Worm (Caenorhabditis elegans) whole organism, young adult: ENCODE results near the gene W05B10.6.

Experiments used
- B0261.1 ChIP-seq: sonication (generic microtip); optimal IDR thresholded peaks from 2 replicates; lab custom pipeline; 2016; ENCODE audit warnings: mild to moderate bottlenecking, missing genetic modification characterization, moderate library complexity, missing compliant biosample characterization
- B0336.3 ChIP-seq: fragments of 200-800 bp; sonication (Bioruptor generic); IDR thresholded peaks from 2 replicates; pipeline ENCODE4 v1.3.6; 2022; ENCODE audit warnings: missing genetic modification characterization, missing compliant biosample characterization
- C06A6.2 ChIP-seq: fragments of 200-800 bp; sonication (Bioruptor generic); conservative IDR thresholded peaks from 2 replicates; pipeline ENCODE4 v1.3.6; 2022; ENCODE audit warnings: missing genetic modification characterization, missing compliant biosample characterization
- F22D6.2 ChIP-seq: sonication (generic microtip); optimal IDR thresholded peaks from 2 replicates; lab custom pipeline; 2016; ENCODE audit warnings: mild to moderate bottlenecking, missing genetic modification characterization, missing compliant biosample characterization
- F52B5.7 ChIP-seq: sonication (generic microtip); optimal IDR thresholded peaks from 2 replicates; lab custom pipeline; 2016; ENCODE audit warnings: mild to moderate bottlenecking, missing genetic modification characterization, missing compliant biosample characterization
- F57C9.4 ChIP-seq: sonication (generic microtip); optimal IDR thresholded peaks from 2 replicates; lab custom pipeline; 2017; ENCODE audit warnings: mild to moderate bottlenecking, missing genetic modification characterization, missing compliant biosample characterization
- K11D2.4 ChIP-seq: fragments of 200-800 bp; sonication (Bioruptor generic); IDR thresholded peaks from 2 replicates; pipeline ENCODE4 v1.3.6; 2022; ENCODE audit warnings: missing genetic modification reagents, missing genetic modification characterization, missing compliant biosample characterization
- K12H6.12 ChIP-seq: fragments of 200-800 bp; sonication (Bioruptor generic); optimal IDR thresholded peaks from 2 replicates; lab custom pipeline; 2018; ENCODE audit warnings: mild to moderate bottlenecking, missing genetic modification characterization, missing compliant biosample characterization
- Y53G8AR.9 ChIP-seq: fragments of 200-800 bp; sonication (Bioruptor generic); conservative IDR thresholded peaks from 2 replicates; pipeline ENCODE4 v1.3.6; 2022; ENCODE audit warnings: missing genetic modification reagents, missing genetic modification characterization, missing compliant biosample characterization
- ZK185.1 ChIP-seq: sonication (generic microtip); optimal IDR thresholded peaks from 2 replicates; lab custom pipeline; 2016; ENCODE audit warnings: mild to moderate bottlenecking, missing genetic modification characterization, missing compliant biosample characterization; ENCODE audit not compliant: poor library complexity, severe bottlenecking
- aptf-2 ChIP-seq: fragments of 200-800 bp; sonication (Bioruptor generic); conservative IDR thresholded peaks from 2 replicates; pipeline ENCODE4 v1.3.6; 2022; ENCODE audit warnings: missing genetic modification reagents, missing genetic modification characterization, missing compliant biosample characterization
- atf-7 ChIP-seq: sonication (generic microtip); optimal IDR thresholded peaks from 2 replicates; lab custom pipeline; 2017; ENCODE audit warnings: mild to moderate bottlenecking, missing genetic modification characterization, missing compliant biosample characterization
- attf-5 ChIP-seq: fragments of 200-800 bp; sonication (Bioruptor generic); optimal IDR thresholded peaks from 2 replicates; lab custom pipeline; 2018; ENCODE audit warnings: mild to moderate bottlenecking, missing genetic modification characterization, missing compliant biosample characterization
- cebp-1 ChIP-seq, 2 experiments: fragments of 200-800 bp in 1 of 2; sonication (Bioruptor generic) in 1 of 2; sonication (generic microtip) in 1 of 2; IDR thresholded peaks in 1 of 2; optimal IDR thresholded peaks in 1 of 2; 2 replicates each; pipeline versions ENCODE4 v1.3.6 to Lab custom; 2017 to 2022; ENCODE audit warnings: missing compliant biosample characterization in 2 of 2, missing genetic modification characterization in 2 of 2, mild to moderate bottlenecking in 1 of 2, missing genetic modification reagents in 1 of 2, moderate library complexity in 1 of 2
- ceh-100 ChIP-seq: fragments of 200-800 bp; sonication (Bioruptor generic); IDR thresholded peaks from 2 replicates; pipeline ENCODE4 v1.3.6; 2022; ENCODE audit warnings: missing genetic modification reagents, missing genetic modification characterization, missing compliant biosample characterization
- ceh-58 ChIP-seq: fragments of 200-800 bp; sonication (Bioruptor generic); IDR thresholded peaks from 2 replicates; pipeline ENCODE4 v1.3.6; 2022; ENCODE audit warnings: missing genetic modification characterization, missing compliant biosample characterization
- chd-7 ChIP-seq: sonication (generic microtip); optimal IDR thresholded peaks from 2 replicates; lab custom pipeline; 2016; ENCODE audit warnings: mild to moderate bottlenecking, missing genetic modification characterization, moderate library complexity, missing compliant biosample characterization
- die-1 ChIP-seq: sonication (generic microtip); optimal IDR thresholded peaks from 2 replicates; lab custom pipeline; 2016; ENCODE audit warnings: missing genotype, mild to moderate bottlenecking, missing genetic modification characterization, missing compliant biosample characterization
- ekl-4 ChIP-seq: fragments of 200-800 bp; sonication (Bioruptor generic); IDR thresholded peaks from 2 replicates; pipeline ENCODE4 v1.3.6; 2022; ENCODE audit warnings: missing genetic modification reagents, missing genetic modification characterization, missing compliant biosample characterization
- ets-4 ChIP-seq: fragments of 200-800 bp; sonication (Bioruptor generic); optimal IDR thresholded peaks from 2 replicates; lab custom pipeline; 2018; ENCODE audit warnings: mild to moderate bottlenecking, missing genetic modification characterization, missing compliant biosample characterization
- hmg-1.2 ChIP-seq: fragments of 200-800 bp; sonication (Bioruptor generic); IDR thresholded peaks from 2 replicates; pipeline ENCODE4 v1.3.6; 2022; ENCODE audit warnings: missing genetic modification reagents, missing genetic modification characterization, missing compliant biosample characterization
- hsf-1 ChIP-seq: fragments of 200-800 bp; sonication (Bioruptor generic); IDR thresholded peaks from 2 replicates; pipeline ENCODE4 v1.3.6; 2022; ENCODE audit warnings: missing genetic modification reagents, missing genetic modification characterization, missing compliant biosample characterization
- lin-35 ChIP-seq, 3 experiments: fragments of 150-350 bp in 2 of 3; sonication (generic microtip) in 1 of 3; optimal IDR thresholded peaks; 2 replicates each; lab custom pipeline; 2014 to 2018; ENCODE audit warnings: missing biosample characterization in 3 of 3, missing genetic modification characterization in 3 of 3, missing genetic modification reagents in 3 of 3
- lin-40 ChIP-seq: sonication (generic microtip); optimal IDR thresholded peaks from 2 replicates; lab custom pipeline; 2016; ENCODE audit warnings: missing genetic modification characterization, mild to moderate bottlenecking, missing compliant biosample characterization, missing genotype, missing genetic modification reagents
- lir-1 ChIP-seq: fragments of 200-800 bp; sonication (Bioruptor generic); conservative IDR thresholded peaks from 2 replicates; pipeline ENCODE4 v1.3.6; 2022; ENCODE audit warnings: missing genetic modification reagents, missing genetic modification characterization, missing compliant biosample characterization
- lsy-27 ChIP-seq: sonication (generic microtip); optimal IDR thresholded peaks from 2 replicates; lab custom pipeline; 2017; ENCODE audit warnings: missing genetic modification characterization, mild to moderate bottlenecking, missing compliant biosample characterization, antibody characterized with exemption, missing genotype, borderline replicate concordance; ENCODE audit not compliant: insufficient read depth
- mcd-1 ChIP-seq: fragments of 200-800 bp; sonication (Bioruptor generic); IDR thresholded peaks from 2 replicates; pipeline ENCODE4 v1.3.6; 2022; ENCODE audit warnings: missing genetic modification reagents, missing genetic modification characterization, missing compliant biosample characterization
- mxl-1 ChIP-seq: sonication (generic microtip); optimal IDR thresholded peaks from 2 replicates; lab custom pipeline; 2016; ENCODE audit warnings: missing genetic modification characterization, missing compliant biosample characterization
- nfyb-1 ChIP-seq: fragments of 200-800 bp; sonication (Bioruptor generic); IDR thresholded peaks from 2 replicates; pipeline ENCODE4 v1.3.6; 2022; ENCODE audit warnings: missing genetic modification reagents, missing genetic modification characterization, missing compliant biosample characterization
- nhr-80 ChIP-seq: sonication (generic microtip); optimal IDR thresholded peaks from 2 replicates; lab custom pipeline; 2016; ENCODE audit warnings: missing genetic modification characterization, missing compliant biosample characterization
- pha-4 ChIP-seq: fragments of 150-350 bp; sonication (generic microtip); optimal IDR thresholded peaks from 2 replicates; lab custom pipeline; 2014; ENCODE audit warnings: missing biosample characterization, missing genetic modification reagents, missing genetic modification characterization
- rcor-1 ChIP-seq: fragments of 200-800 bp; sonication (Bioruptor generic); IDR thresholded peaks from 2 replicates; pipeline ENCODE4 v1.3.6; 2022; ENCODE audit warnings: missing genetic modification reagents, missing genetic modification characterization, missing compliant biosample characterization
- rec-8 ChIP-seq, 2 experiments: sonication (generic microtip); optimal IDR thresholded peaks; 2 replicates each; lab custom pipeline; 2016; ENCODE audit warnings: mild to moderate bottlenecking in 2 of 2, missing genetic modification characterization in 2 of 2, missing genetic modification reagents in 2 of 2, missing genotype in 2 of 2, missing biosample characterization in 1 of 2, missing compliant biosample characterization in 1 of 2, moderate library complexity in 1 of 2
- snpc-4 ChIP-seq, 5 experiments: fragments of 150-350 bp in 1 of 5; sonication (generic microtip) in 4 of 5; optimal IDR thresholded peaks; 2 replicates each; lab custom pipeline; 2014 to 2018; ENCODE audit warnings: missing genetic modification characterization in 5 of 5, missing biosample characterization in 3 of 5, antibody characterized with exemption in 2 of 5, mild to moderate bottlenecking in 2 of 5, missing compliant biosample characterization in 2 of 5, missing genotype in 2 of 5, moderate library complexity in 2 of 5, missing genetic modification reagents in 1 of 5
- somi-1 ChIP-seq: fragments of 200-800 bp; sonication (Bioruptor generic); optimal IDR thresholded peaks from 2 replicates; lab custom pipeline; 2018; ENCODE audit warnings: mild to moderate bottlenecking, missing genetic modification characterization, missing compliant biosample characterization
- tbp1 ChIP-seq: fragments of 200-800 bp; sonication (Bioruptor generic); optimal IDR thresholded peaks from 2 replicates; lab custom pipeline; 2018; ENCODE audit warnings: mild to moderate bottlenecking, missing genetic modification characterization, missing compliant biosample characterization
- tbx-9 ChIP-seq: sonication (generic microtip); optimal IDR thresholded peaks from 2 replicates; lab custom pipeline; 2016; ENCODE audit warnings: borderline replicate concordance, missing genetic modification characterization, inconsistent platforms, missing compliant biosample characterization
- unc-62 ChIP-seq: fragments of 150-350 bp; optimal IDR thresholded peaks from 2 replicates; lab custom pipeline; 2014; ENCODE audit warnings: missing biosample characterization, missing genetic modification reagents, missing genetic modification characterization
- xnd-1 ChIP-seq: sonication (generic microtip); optimal IDR thresholded peaks from 2 replicates; lab custom pipeline; 2016; ENCODE audit warnings: missing genotype, missing genetic modification reagents, missing genetic modification characterization, missing compliant biosample characterization
- zim-3 ChIP-seq: sonication (generic microtip); optimal IDR thresholded peaks from 2 replicates; lab custom pipeline; 2017; ENCODE audit warnings: mild to moderate bottlenecking, missing genetic modification characterization, moderate library complexity, missing compliant biosample characterization
- ztf-22 ChIP-seq: fragments of 200-800 bp; sonication (Bioruptor generic); optimal IDR thresholded peaks from 2 replicates; lab custom pipeline; 2018; ENCODE audit warnings: mild to moderate bottlenecking, missing genetic modification characterization, moderate library complexity, missing compliant biosample characterization
- ztf-26 ChIP-seq: sonication (generic microtip); optimal IDR thresholded peaks from 2 replicates; lab custom pipeline; 2017; ENCODE audit warnings: missing genetic modification characterization, missing compliant biosample characterization

W05B10.6 gene

ce11 chrV:12637764-12638502 lies 20.1 kb downstream of the W05B10.6 start:
- TF ChIP-seq ceh-100: no peak
- TF ChIP-seq hmg-1.2 (GFP tag; lab: Robert Waterston, UW): no peak
- TF ChIP-seq ZK185.1 (tag; lab: Kevin White, UChicago): peak; percentile 16
- no peak for TF ChIP-seq chd-7
- TF ChIP-seq atf-7 (tag; lab: Kevin White, UChicago): peak; percentile 0
- peak; percentile 70 for TF ChIP-seq nhr-80
- TF ChIP-seq ztf-22: peak; percentile 31
- peak; percentile 14; the same call in 1 of the 2 replicates for TF ChIP-seq rcor-1
- TF ChIP-seq, all 124 proteins: peak for 5

DNA sequence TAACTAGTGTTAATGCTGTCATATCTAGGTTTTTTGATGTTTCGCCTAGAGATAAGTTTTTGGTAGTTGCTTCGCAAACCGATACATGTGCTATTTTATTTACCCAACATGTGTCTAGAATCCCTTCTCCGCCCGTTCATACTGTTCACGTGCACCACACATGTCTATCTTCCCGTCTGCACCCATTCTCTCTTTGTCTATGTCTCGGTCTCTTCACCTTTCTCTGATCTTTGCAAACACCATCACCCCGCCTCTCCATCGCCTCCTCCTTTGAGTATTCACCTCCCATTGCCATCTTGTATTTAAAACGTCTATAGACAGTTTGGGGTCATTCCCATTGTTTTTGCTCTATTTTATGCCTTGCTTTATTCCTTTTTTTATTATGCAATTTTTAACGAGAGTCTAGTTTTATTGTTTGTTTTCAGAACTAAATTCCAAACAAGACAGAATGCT lies 20.8 kb downstream of the W05B10.6 start, which contains the start of gene F56H9.2:
F56H9.2 (plus strand) TSS at position 426 of the 453 bp plus-strand sequence.
- peak; percentile 60 for TF ChIP-seq atf-7 (tag; lab: Kevin White, UChicago)
- TF ChIP-seq hmg-1.2 (GFP tag; lab: Robert Waterston, UW): peak; percentile 50; the same call in 1 of the 2 replicates
- peak; percentile 61 for TF ChIP-seq B0336.3 (GFP tag; lab: Robert Waterston, UW)
- peak; percentile 46; the same call in 1 of the 2 replicates for TF ChIP-seq ekl-4
- 0 out of 2 replicates have a peak, but pooled peaks have one; percentile 21 for TF ChIP-seq rcor-1
- no peak for TF ChIP-seq cebp-1 (GFP tag; IDR thresholded peaks at IDR 0.05; lab: Robert Waterston, UW)
- peak; percentile 64 for TF ChIP-seq cebp-1 (tag; optimal IDR thresholded peaks at IDR 0.05; lab: Kevin White, UChicago)
- peak; percentile 67 for TF ChIP-seq lin-40 (tag; lab: Kevin White, UChicago)
- peak in 1 of 3 experiments; percentile 18 for TF ChIP-seq lin-35 (GFP tag; optimal IDR thresholded peaks at IDR 0.05; lab: Kevin White, UChicago)
- TF ChIP-seq lir-1 (GFP tag; lab: Robert Waterston, UW): no peak
- TF ChIP-seq attf-5 (GFP tag; lab: Kevin White, UChicago): peak; percentile 55
- TF ChIP-seq F57C9.4 (tag; lab: Kevin White, UChicago): no peak
- no peak for TF ChIP-seq tbx-9 (tag; lab: Kevin White, UChicago)
- TF ChIP-seq C06A6.2 (GFP tag; lab: Robert Waterston, UW): peak; percentile 67; the same call in 1 of the 2 replicates
- peak; percentile 31 for TF ChIP-seq tbp1 (GFP tag; lab: Kevin White, UChicago)
- no peak for TF ChIP-seq rec-8 (tag; optimal IDR thresholded peaks at IDR 0.05; lab: Kevin White, UChicago)
- peak; percentile 43; the same call in 1 of the 2 replicates for TF ChIP-seq mcd-1
- no peak for TF ChIP-seq unc-62 (GFP tag; lab: Kevin White, UChicago)
- peak; percentile 39; the same call in 1 of the 2 replicates for TF ChIP-seq K11D2.4 (GFP tag; lab: Robert Waterston, UW)
- peak; percentile 5 for TF ChIP-seq die-1 (tag; lab: Kevin White, UChicago)
- no peak for TF ChIP-seq mxl-1 (tag; lab: Kevin White, UChicago)
- peak; percentile 11 for TF ChIP-seq ets-4 (GFP tag; lab: Kevin White, UChicago)
- no peak for TF ChIP-seq F52B5.7 (tag; lab: Kevin White, UChicago)
- peak; percentile 76 for TF ChIP-seq ztf-26
- peak; percentile 73 for TF ChIP-seq ztf-22
- peak; percentile 7 for TF ChIP-seq somi-1
- TF ChIP-seq ceh-58 (GFP tag; lab: Robert Waterston, UW): no peak
- no peak for TF ChIP-seq xnd-1 (tag; lab: Kevin White, UChicago)
- TF ChIP-seq snpc-4 (GFP tag; optimal IDR thresholded peaks at IDR 0.05; lab: Kevin White, UChicago): no peak
- TF ChIP-seq snpc-4 (tag; optimal IDR thresholded peaks at IDR 0.05; lab: Kevin White, UChicago): peak in 1 of 4 experiments; percentile 20
- TF ChIP-seq K12H6.12 (tag; lab: Kevin White, UChicago): peak; percentile 67
- no peak for TF ChIP-seq aptf-2 (GFP tag; lab: Robert Waterston, UW)
- no peak for TF ChIP-seq zim-3 (tag; lab: Kevin White, UChicago)
- peak; percentile 82 for TF ChIP-seq F22D6.2 (tag; lab: Kevin White, UChicago)
- TF ChIP-seq hsf-1: peak; percentile 50; the same call in 1 of the 2 replicates
- no peak for TF ChIP-seq B0261.1 (tag; lab: Kevin White, UChicago)
- TF ChIP-seq Y53G8AR.9 (GFP tag; lab: Robert Waterston, UW): no peak
- TF ChIP-seq nfyb-1 (GFP tag; lab: Robert Waterston, UW): peak; percentile 73
- TF ChIP-seq pha-4 (tag; lab: Kevin White, UChicago): peak; percentile 39
- TF ChIP-seq lsy-27 (tag; lab: Kevin White, UChicago): no peak
- peak; percentile 52 for TF ChIP-seq nhr-80
- peak; percentile 68 for TF ChIP-seq chd-7
